Fruit fly (Drosophila melanogaster) whole organism, embryonic: Measurements from ENCODE around the gene Tyler.

Experiments used
- Bgb ChIP-seq: fragments of 200-800 bp; sonication (Bioruptor generic); IDR thresholded peaks from 2 replicates; pipeline ENCODE4 v1.3.6; 2022; ENCODE audit warnings: missing biosample characterization, missing genetic modification characterization; ENCODE audit not compliant: partially characterized antibody
- CG10543 ChIP-seq: fragments of 200-800 bp; sonication (Bioruptor generic); optimal IDR thresholded peaks from 3 replicates; lab custom pipeline; 2017; ENCODE audit warnings: missing biosample characterization, mild to moderate bottlenecking, missing genetic modification characterization, moderate library complexity
- CG11560 ChIP-seq: fragments of 200-800 bp; sonication (Bioruptor generic); IDR thresholded peaks from 3 replicates; pipeline ENCODE4 v1.3.6; 2022; ENCODE audit warnings: missing biosample characterization, missing genetic modification characterization
- CG12236 ChIP-seq: fragments of 200-800 bp; sonication (Bioruptor generic); optimal IDR thresholded peaks from 2 replicates; lab custom pipeline; 2016; ENCODE audit warnings: missing biosample characterization, missing genetic modification characterization
- CG12942 ChIP-seq: fragments of 200-800 bp; sonication (Bioruptor generic); optimal IDR thresholded peaks from 3 replicates; lab custom pipeline; 2016; ENCODE audit warnings: missing biosample characterization, missing genetic modification characterization
- CG13123 ChIP-seq: fragments of 200-800 bp; sonication (Bioruptor generic); optimal IDR thresholded peaks from 2 replicates; lab custom pipeline; 2016; ENCODE audit warnings: missing biosample characterization, missing genetic modification characterization
- CG13424 ChIP-seq: fragments of 200-800 bp; sonication (Bioruptor generic); optimal IDR thresholded peaks from 2 replicates; lab custom pipeline; 2019; ENCODE audit warnings: missing biosample characterization, mild to moderate bottlenecking, missing genetic modification characterization, moderate library complexity
- CG1529 ChIP-seq: fragments of 200-800 bp; sonication (Bioruptor generic); optimal IDR thresholded peaks from 3 replicates; lab custom pipeline; 2018; ENCODE audit warnings: missing biosample characterization, missing genetic modification characterization
- CG16863 ChIP-seq: fragments of 200-800 bp; sonication (Bioruptor generic); optimal IDR thresholded peaks from 3 replicates; lab custom pipeline; 2016; ENCODE audit warnings: missing biosample characterization, missing genetic modification characterization
- CG18619 ChIP-seq: fragments of 200-800 bp; sonication (Bioruptor generic); optimal IDR thresholded peaks from 3 replicates; lab custom pipeline; 2017; ENCODE audit warnings: missing biosample characterization, mild to moderate bottlenecking, missing genetic modification characterization
- CG2129 ChIP-seq: fragments of 200-800 bp; sonication (Bioruptor generic); IDR thresholded peaks from 2 replicates; pipeline ENCODE4 v1.3.6; 2022; ENCODE audit warnings: missing biosample characterization, missing genetic modification characterization; ENCODE audit not compliant: partially characterized antibody
- CG3281 ChIP-seq: fragments of 200-800 bp; sonication (Bioruptor generic); optimal IDR thresholded peaks from 3 replicates; lab custom pipeline; 2017; ENCODE audit warnings: missing biosample characterization, mild to moderate bottlenecking, missing genetic modification characterization
- CG4707 ChIP-seq: fragments of 200-800 bp; sonication (Bioruptor generic); optimal IDR thresholded peaks from 2 replicates; lab custom pipeline; 2018; ENCODE audit warnings: missing biosample characterization, mild to moderate bottlenecking, missing genetic modification characterization, moderate library complexity
- CG5245 ChIP-seq: fragments of 200-800 bp; sonication (Bioruptor generic); optimal IDR thresholded peaks from 3 replicates; lab custom pipeline; 2016; ENCODE audit warnings: missing biosample characterization, missing genetic modification characterization
- CG6272 ChIP-seq: fragments of 200-800 bp; sonication (Bioruptor generic); IDR thresholded peaks from 2 replicates; pipeline ENCODE4 v1.3.6; 2022; ENCODE audit warnings: missing biosample characterization, missing genetic modification characterization
- CG6654 ChIP-seq: fragments of 200-800 bp; sonication (Bioruptor generic); optimal IDR thresholded peaks from 2 replicates; lab custom pipeline; 2017; ENCODE audit warnings: missing biosample characterization, mild to moderate bottlenecking, missing genetic modification characterization
- CG7963 ChIP-seq: fragments of 200-800 bp; sonication (Bioruptor generic); IDR thresholded peaks from 3 replicates; pipeline ENCODE4 v1.3.6; 2022; ENCODE audit warnings: missing biosample characterization, missing genetic modification characterization; ENCODE audit not compliant: partially characterized antibody
- CG8359 ChIP-seq: fragments of 200-800 bp; sonication (Bioruptor generic); optimal IDR thresholded peaks from 2 replicates; lab custom pipeline; 2017; ENCODE audit warnings: missing biosample characterization, mild to moderate bottlenecking, missing genetic modification characterization, borderline replicate concordance
- Dip3 ChIP-seq: fragments of 200-800 bp; sonication (Bioruptor generic); optimal IDR thresholded peaks from 3 replicates; lab custom pipeline; 2016; ENCODE audit warnings: missing biosample characterization, missing genetic modification characterization
- Dll ChIP-seq: fragments of 200-800 bp; sonication (Bioruptor generic); IDR thresholded peaks from 4 replicates; pipeline ENCODE4 v1.3.6; 2022; ENCODE audit warnings: missing biosample characterization, missing genetic modification characterization; ENCODE audit not compliant: partially characterized antibody
- Gsc ChIP-seq: fragments of 200-800 bp; sonication (Bioruptor generic); IDR thresholded peaks from 2 replicates; pipeline ENCODE4 v1.3.6; 2022; ENCODE audit warnings: missing biosample characterization, missing genetic modification characterization
- HLHmδ ChIP-seq: fragments of 200-800 bp; sonication (Bioruptor generic); optimal IDR thresholded peaks from 2 replicates; lab custom pipeline; 2018; ENCODE audit warnings: missing biosample characterization, mild to moderate bottlenecking, missing genetic modification characterization, moderate library complexity
- Hr3 ChIP-seq: fragments of 200-800 bp; sonication (Bioruptor generic); optimal IDR thresholded peaks from 3 replicates; lab custom pipeline; 2016; ENCODE audit warnings: missing biosample characterization, missing genetic modification characterization
- Hr51 ChIP-seq, 2 experiments: fragments of 200-800 bp; sonication (Bioruptor generic); optimal IDR thresholded peaks; 2 replicates in 1 of 2; 3 replicates in 1 of 2; lab custom pipeline; 2016 to 2018; ENCODE audit warnings: missing biosample characterization in 2 of 2, missing genetic modification characterization in 2 of 2, mild to moderate bottlenecking in 1 of 2, moderate library complexity in 1 of 2
- Lpt ChIP-seq: fragments of >200 bp; optimal IDR thresholded peaks from 2 replicates; lab custom pipeline; 2018; ENCODE audit warnings: missing biosample characterization, missing genetic modification characterization
- Mes4 ChIP-seq: fragments of 200-800 bp; sonication (Bioruptor generic); optimal IDR thresholded peaks from 2 replicates; lab custom pipeline; 2016; ENCODE audit warnings: missing biosample characterization, missing genetic modification characterization
- Oli ChIP-seq: fragments of 200-800 bp; sonication (Bioruptor generic); optimal IDR thresholded peaks from 2 replicates; lab custom pipeline; 2018; ENCODE audit warnings: missing biosample characterization, mild to moderate bottlenecking, missing genetic modification characterization, moderate library complexity
- PHDP ChIP-seq: fragments of 200-800 bp; sonication (Bioruptor generic); optimal IDR thresholded peaks from 3 replicates; lab custom pipeline; 2018; ENCODE audit warnings: missing biosample characterization, mild to moderate bottlenecking, missing genetic modification characterization, moderate library complexity
- Rx ChIP-seq: fragments of 200-800 bp; sonication (Bioruptor generic); IDR thresholded peaks from 2 replicates; pipeline ENCODE4 v1.3.6; 2022; ENCODE audit warnings: missing biosample characterization, missing genetic modification characterization
- Spps ChIP-seq: fragments of 200-800 bp; sonication (Bioruptor generic); optimal IDR thresholded peaks from 2 replicates; lab custom pipeline; 2018; ENCODE audit warnings: missing biosample characterization, mild to moderate bottlenecking, missing genetic modification characterization
- ab ChIP-seq: fragments of 200-800 bp; sonication (Bioruptor generic); optimal IDR thresholded peaks from 2 replicates; lab custom pipeline; 2016; ENCODE audit warnings: missing biosample characterization, missing genetic modification characterization
- bsh ChIP-seq, 2 experiments: fragments of 200-800 bp; sonication (Bioruptor generic); optimal IDR thresholded peaks; 2 replicates each; lab custom pipeline; 2017 to 2018; ENCODE audit warnings: mild to moderate bottlenecking in 2 of 2, missing biosample characterization in 2 of 2, missing genetic modification characterization in 2 of 2, moderate library complexity in 1 of 2
- cg ChIP-seq: fragments of 200-800 bp; sonication (Bioruptor generic); optimal IDR thresholded peaks from 3 replicates; lab custom pipeline; 2019; ENCODE audit warnings: missing biosample characterization, mild to moderate bottlenecking, missing genetic modification characterization, moderate library complexity
- chm ChIP-seq: fragments of 200-800 bp; sonication (Bioruptor generic); IDR thresholded peaks from 2 replicates; pipeline ENCODE4 v1.3.6; 2022; ENCODE audit warnings: missing biosample characterization, missing genetic modification characterization
- ci ChIP-seq: fragments of 200-800 bp; sonication (Bioruptor generic); IDR thresholded peaks from 3 replicates; pipeline ENCODE4 v1.3.6; 2022; ENCODE audit warnings: missing biosample characterization, missing genetic modification characterization
- da ChIP-seq: fragments of 200-800 bp; sonication (Bioruptor generic); optimal IDR thresholded peaks from 2 replicates; lab custom pipeline; 2016; ENCODE audit warnings: missing biosample characterization, missing genetic modification characterization
- dati ChIP-seq: fragments of 200-800 bp; sonication (Bioruptor generic); IDR thresholded peaks from 2 replicates; pipeline ENCODE4 v1.3.6; 2022; ENCODE audit warnings: missing biosample characterization, missing genetic modification characterization
- gem ChIP-seq: fragments of 200-800 bp; sonication (Bioruptor generic); optimal IDR thresholded peaks from 2 replicates; lab custom pipeline; 2019; ENCODE audit warnings: missing biosample characterization, mild to moderate bottlenecking, missing genetic modification characterization, moderate library complexity
- her ChIP-seq: fragments of 200-800 bp; sonication (Bioruptor generic); optimal IDR thresholded peaks from 2 replicates; lab custom pipeline; 2016; ENCODE audit warnings: missing biosample characterization, missing genetic modification characterization
- kah ChIP-seq: fragments of 200-800 bp; sonication (Bioruptor generic); optimal IDR thresholded peaks from 2 replicates; lab custom pipeline; 2018; ENCODE audit warnings: missing biosample characterization, mild to moderate bottlenecking, missing genetic modification characterization
- lola ChIP-seq, 3 experiments: fragments of >200 bp in 2 of 3; fragments of 200-800 bp in 1 of 3; sonication (Bioruptor generic) in 1 of 3; optimal IDR thresholded peaks; 2 replicates each; lab custom pipeline; 2017 to 2019; ENCODE audit warnings: missing biosample characterization in 3 of 3, missing genetic modification characterization in 3 of 3, mild to moderate bottlenecking in 1 of 3, moderate library complexity in 1 of 3
- nerfin-1 ChIP-seq: fragments of 200-800 bp; sonication (Bioruptor generic); optimal IDR thresholded peaks from 3 replicates; lab custom pipeline; 2019; ENCODE audit warnings: missing biosample characterization, mild to moderate bottlenecking, missing genetic modification characterization, moderate library complexity
- pfk ChIP-seq: fragments of 200-800 bp; sonication (Bioruptor generic); optimal IDR thresholded peaks from 2 replicates; lab custom pipeline; 2018; ENCODE audit warnings: missing biosample characterization, mild to moderate bottlenecking, missing genetic modification characterization, moderate library complexity
- prd ChIP-seq, 3 experiments: fragments of >200 bp in 2 of 3; fragments of 200-800 bp in 1 of 3; sonication (Bioruptor generic) in 1 of 3; optimal IDR thresholded peaks in 2 of 3; IDR thresholded peaks in 1 of 3; 2 replicates in 2 of 3; 3 replicates in 1 of 3; pipeline versions ENCODE4 v1.3.6 to Lab custom; 2017 to 2022; ENCODE audit warnings: missing biosample characterization in 1 of 3, missing genetic modification characterization in 1 of 3
- rib ChIP-seq: fragments of 200-800 bp; sonication (Bioruptor generic); IDR thresholded peaks from 2 replicates; pipeline ENCODE4 v1.3.6; 2022; ENCODE audit warnings: missing biosample characterization, missing genetic modification characterization
- sim ChIP-seq: fragments of 200-800 bp; sonication (Bioruptor generic); IDR thresholded peaks from 2 replicates; pipeline ENCODE4 v1.3.6; 2022; ENCODE audit warnings: missing biosample characterization, missing genetic modification characterization
- tin ChIP-seq: fragments of 200-800 bp; sonication (Bioruptor generic); optimal IDR thresholded peaks from 3 replicates; lab custom pipeline; 2016; ENCODE audit warnings: missing biosample characterization, missing genetic modification characterization
- trem ChIP-seq: fragments of 200-800 bp; optimal IDR thresholded peaks from 3 replicates; lab custom pipeline; 2019; ENCODE audit warnings: missing biosample characterization, mild to moderate bottlenecking, missing genetic modification characterization, moderate library complexity
- tx ChIP-seq: fragments of 200-800 bp; sonication (Bioruptor generic); optimal IDR thresholded peaks from 2 replicates; lab custom pipeline; 2016; ENCODE audit warnings: missing biosample characterization, missing genetic modification characterization
- zfh2 ChIP-seq: fragments of 200-800 bp; sonication (Bioruptor generic); optimal IDR thresholded peaks from 2 replicates; lab custom pipeline; 2016; ENCODE audit warnings: missing biosample characterization, missing genetic modification characterization

The Tyler gene

dm6 chrX:19622924-19623323 is 11.6 kb downstream of the Tyler start, which contains the start of the genes Naa20A and MKP-4 (continued):
- no peak for TF ChIP-seq CG12942 (GFP tag; lab: Kevin White, UChicago)
- no peak for TF ChIP-seq ci (GFP tag; lab: Robert Waterston, UW)
- TF ChIP-seq rib (GFP tag; lab: Robert Waterston, UW): no peak
- TF ChIP-seq cg (GFP tag; lab: Kevin White, UChicago): no peak
- no peak for TF ChIP-seq tx (GFP tag; lab: Kevin White, UChicago)
- no peak for TF ChIP-seq HLHmδ (GFP tag; lab: Kevin White, UChicago)
- peak; percentile 38 for TF ChIP-seq her (GFP tag; lab: Kevin White, UChicago)
- TF ChIP-seq Oli (tag; lab: Kevin White, UChicago): no peak
- no peak for TF ChIP-seq Gsc (GFP tag; lab: Robert Waterston, UW)
- TF ChIP-seq CG7963: no peak
- no peak for TF ChIP-seq CG4707 (GFP tag; lab: Kevin White, UChicago)
- no peak for TF ChIP-seq kah (GFP tag; lab: Kevin White, UChicago)
- no peak for TF ChIP-seq CG18619
- TF ChIP-seq Spps (tag; lab: Kevin White, UChicago): no peak
- TF ChIP-seq zfh2: no peak
- peak; percentile 28; the same call in 1 of the 2 replicates for TF ChIP-seq CG2129
- TF ChIP-seq Hr3 (GFP tag; lab: Kevin White, UChicago): no peak
- TF ChIP-seq CG6272: no peak
- no peak for TF ChIP-seq prd (optimal IDR thresholded peaks at IDR 0.05; lab: Kevin White, UChicago)
- no peak for TF ChIP-seq prd (GFP tag; IDR thresholded peaks at IDR 0.05; lab: Robert Waterston, UW)
- no peak for TF ChIP-seq Hr51 (GFP tag; optimal IDR thresholded peaks at IDR 0.05; lab: Kevin White, UChicago)
- no peak for TF ChIP-seq PHDP (tag; lab: Kevin White, UChicago)
- TF ChIP-seq da: no peak
- TF ChIP-seq CG16863 (GFP tag; lab: Kevin White, UChicago): no peak
- TF ChIP-seq ab: no peak
- no peak for TF ChIP-seq CG13424 (tag; lab: Kevin White, UChicago)
- TF ChIP-seq CG6654 (GFP tag; lab: Kevin White, UChicago): no peak
- TF ChIP-seq CG13123 (GFP tag; lab: Kevin White, UChicago): no peak
- TF ChIP-seq tin (GFP tag; lab: Kevin White, UChicago): no peak
- no peak for TF ChIP-seq lola (GFP tag; optimal IDR thresholded peaks at IDR 0.05; lab: Kevin White, UChicago)
- no peak for TF ChIP-seq CG3281
- no peak for TF ChIP-seq CG11560
- no peak for TF ChIP-seq CG1529 (GFP tag; lab: Kevin White, UChicago)
- no peak for TF ChIP-seq Lpt (GFP tag; lab: Kevin White, UChicago)
- no peak for TF ChIP-seq Dip3 (GFP tag; lab: Kevin White, UChicago)
- no peak for TF ChIP-seq Mes4
- no peak for TF ChIP-seq sim (GFP tag; lab: Robert Waterston, UW)
- TF ChIP-seq pfk: peak; percentile 23
- no peak for TF ChIP-seq CG5245 (GFP tag; lab: Kevin White, UChicago)
- TF ChIP-seq chm: peak; percentile 37; the same call in 1 of the 2 replicates
- TF ChIP-seq Dll (GFP tag; lab: Robert Waterston, UW): peak; percentile 73
- no peak for TF ChIP-seq dati (GFP tag; lab: Robert Waterston, UW)
- no peak for TF ChIP-seq gem (tag; lab: Kevin White, UChicago)
- peak; percentile 77; the same call in 1 of the 2 replicates for TF ChIP-seq Bgb (GFP tag; lab: Robert Waterston, UW)
- peak; percentile 26 for TF ChIP-seq trem
- no peak for TF ChIP-seq CG10543 (GFP tag; lab: Kevin White, UChicago)
- TF ChIP-seq bsh (GFP tag; optimal IDR thresholded peaks at IDR 0.05; lab: Kevin White, UChicago): no peak
- TF ChIP-seq nerfin-1 (tag; lab: Kevin White, UChicago): peak; percentile 38
- TF ChIP-seq Rx (GFP tag; lab: Robert Waterston, UW): no peak
- no peak for TF ChIP-seq CG8359
- TF ChIP-seq CG12236 (GFP tag; lab: Kevin White, UChicago): no peak
